Worm (Caenorhabditis elegans): ENCODE results near the gene ulp-1.

The ulp-1 gene

DNA sequence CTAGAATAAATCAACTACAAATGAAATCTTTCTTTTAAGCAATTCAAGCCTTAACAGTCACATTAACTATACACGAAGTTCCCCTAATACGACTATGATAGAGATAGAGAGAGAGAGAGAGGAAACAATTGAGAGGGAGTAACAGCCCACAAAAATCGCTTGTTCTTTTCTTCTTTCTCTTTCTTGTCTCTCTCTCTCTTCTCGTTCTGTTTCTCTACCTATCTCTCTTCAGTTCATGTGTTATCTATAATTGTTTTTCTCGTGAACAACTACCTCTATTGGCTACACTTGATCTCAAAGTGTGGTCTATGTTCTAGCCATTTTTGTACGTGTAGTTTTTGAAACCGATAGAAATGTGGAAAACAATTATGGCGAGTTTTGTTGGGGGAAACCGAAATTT is 33.0 kb upstream of the ulp-1 start (continued):
- TF ChIP-seq hlh-17 (GFP tag; optimal IDR thresholded peaks at IDR 0.05; ENCODE audit: borderline replicate concordance) (no peak), ceh-8 (GFP tag; optimal IDR thresholded peaks at IDR 0.05) (no peak), ceh-88 (GFP tag; IDR thresholded peaks at IDR 0.05) (no peak), C34B4.2 (tag; optimal IDR thresholded peaks at IDR 0.05) (no peak), vab-15 (tag; optimal IDR thresholded peaks at IDR 0.05) (no peak), lir-3 (tag; optimal IDR thresholded peaks at IDR 0.05; ENCODE audit: poor library complexity) (peak; percentile 40), irx-1 (tag; optimal IDR thresholded peaks at IDR 0.05) (no peak), ztf-4 (tag; optimal IDR thresholded peaks at IDR 0.05) (no peak), nhr-11 (tag; optimal IDR thresholded peaks at IDR 0.05) (peak; percentile 18), ceh-82 (tag; optimal IDR thresholded peaks at IDR 0.05) (peak in 1 of 3 experiments; percentile 20), lin-39 (tag; optimal IDR thresholded peaks at IDR 0.05) (no peak), lin-13 (GFP tag; optimal IDR thresholded peaks at IDR 0.05) (peak; percentile 12), tbx-2 (tag; optimal IDR thresholded peaks at IDR 0.05) (peak; percentile 51), unc-86 (tag; optimal IDR thresholded peaks at IDR 0.05) (no peak), lsy-2 (tag; optimal IDR thresholded peaks at IDR 0.05) (peak; percentile 49 to 74), zag-1 (tag; optimal IDR thresholded peaks at IDR 0.05) (no peak), aha-1 (tag; optimal IDR thresholded peaks at IDR 0.05) (no peak), nhr-84 (tag; optimal IDR thresholded peaks at IDR 0.05) (no peak), skn-1 (tag; optimal IDR thresholded peaks at IDR 0.05) (no peak), tlp-1 (tag; optimal IDR thresholded peaks at IDR 0.05) (no peak), C16A3.4 (tag; optimal IDR thresholded peaks at IDR 0.05) (peak; percentile 43), elt-2 (tag; optimal IDR thresholded peaks at IDR 0.05) (peak; percentile 71), nhr-85 (tag) (peak; percentile 89), mdl-1 (tag; optimal IDR thresholded peaks at IDR 0.05) (peak in 1 of 2 experiments; percentile 3), elt-3 (tag; optimal IDR thresholded peaks at IDR 0.05) (peak in 5 of 6 experiments; percentile 38 to 81 (median 54)), ceh-90 (tag; optimal IDR thresholded peaks at IDR 0.05) (no peak), unc-62 (GFP tag; optimal IDR thresholded peaks at IDR 0.05) (no peak), lin-14 (GFP tag; optimal IDR thresholded peaks at IDR 0.05) (peak; percentile 88), swsn-7 (tag; optimal IDR thresholded peaks at IDR 0.05) (peak; percentile 39), nhr-90 (tag; optimal IDR thresholded peaks at IDR 0.05; ENCODE audit: poor library complexity) (peak; percentile 67), ceh-63 (GFP tag; optimal IDR thresholded peaks at IDR 0.05) (no peak), ets-5 (GFP tag; IDR thresholded peaks at IDR 0.05) (no peak), ztf-11 (tag; optimal IDR thresholded peaks at IDR 0.05) (no peak), dsc-1 (tag; optimal IDR thresholded peaks at IDR 0.05) (no peak), Y116A8C.19 (tag; optimal IDR thresholded peaks at IDR 0.05; ENCODE audit: borderline replicate concordance) (no peak), sup-37 (GFP tag; optimal IDR thresholded peaks at IDR 0.05) (no peak), nhr-76 (tag; optimal IDR thresholded peaks at IDR 0.05) (no peak), aly-2 (tag; optimal IDR thresholded peaks at IDR 0.05) (no peak), dpl-1 (GFP tag; optimal IDR thresholded peaks at IDR 0.05) (peak in 2 of 3 experiments; percentile 10 to 34), fkh-10 (GFP tag; optimal IDR thresholded peaks at IDR 0.05) (no peak), isw-1 (GFP tag; IDR thresholded peaks at IDR 0.05) (no peak), nhr-77 (tag; optimal IDR thresholded peaks at IDR 0.05) (peak; percentile 76), pag-3 (tag; optimal IDR thresholded peaks at IDR 0.05; ENCODE audit: borderline replicate concordance, insufficient read depth) (no peak), snu-23 (GFP tag; optimal IDR thresholded peaks at IDR 0.05) (peak; percentile 85), unc-30 (tag; optimal IDR thresholded peaks at IDR 0.05) (no peak), alr-1 (tag; optimal IDR thresholded peaks at IDR 0.05; ENCODE audit: borderline replicate concordance) (no peak)

Data from whole organism, L1 larva.